Fruit fly (Drosophila melanogaster) whole organism, prepupa: Measurements from ENCODE around the gene CG13297.

Source experiments
- Eip75B ChIP-seq: fragments of 200-800 bp; sonication (Bioruptor generic); optimal IDR thresholded peaks from 3 replicates; lab custom pipeline; 2016; ENCODE audit warnings: missing biosample characterization, missing genetic modification characterization
- Ets96B ChIP-seq: fragments of 200-800 bp; optimal IDR thresholded peaks from 2 replicates; lab custom pipeline; 2019; ENCODE audit warnings: missing biosample characterization, mild to moderate bottlenecking, missing genetic modification characterization, moderate library complexity
- Lpt ChIP-seq: fragments of 200-800 bp; sonication (Bioruptor generic); optimal IDR thresholded peaks from 3 replicates; lab custom pipeline; 2016; ENCODE audit warnings: missing biosample characterization, missing genetic modification characterization
- acj6 ChIP-seq: fragments of 200-800 bp; sonication (Bioruptor generic); optimal IDR thresholded peaks from 3 replicates; lab custom pipeline; 2016; ENCODE audit warnings: missing biosample characterization, missing genetic modification characterization
- esn ChIP-seq: fragments of 200-800 bp; sonication (Bioruptor generic); optimal IDR thresholded peaks from 2 replicates; lab custom pipeline; 2016; ENCODE audit warnings: missing biosample characterization, mild to moderate bottlenecking, missing genetic modification characterization, moderate library complexity
- pdm3 ChIP-seq: fragments of 200-800 bp; sonication (Bioruptor generic); optimal IDR thresholded peaks from 3 replicates; lab custom pipeline; 2016; ENCODE audit warnings: missing biosample characterization, missing genetic modification characterization

- TF ChIP-seq esn (no peak), Lpt (GFP tag; lab: Kevin White, UChicago) (no peak), pdm3 (no peak), Eip75B (GFP tag; lab: Kevin White, UChicago) (no peak), Ets96B (tag; lab: Kevin White, UChicago) (no peak), acj6 (GFP tag; lab: Kevin White, UChicago) (no peak)
These were observed 22.0 kb downstream of the CG13297 start, which contains the start of gene Lcp65Ag1 for dm6 chr3L:6135174-6135573.
